Fruit fly (Drosophila melanogaster): ENCODE measurements around the gene mRpL2.

mRpL2 gene

dm6 chr3L:11091943-11092609 lies 28.6 kb upstream of the mRpL2 start (continued):
- TF ChIP-seq hb (GFP tag; IDR thresholded peaks at IDR 0.05; ENCODE audit: partially characterized antibody) (no peak), gt (GFP tag; IDR thresholded peaks at IDR 0.05) (no peak), Vsx1 (GFP tag; optimal IDR thresholded peaks at IDR 0.05) (peak; percentile 47), cwo (GFP tag; optimal IDR thresholded peaks at IDR 0.05) (peak; percentile 54), CG4820 (GFP tag; optimal IDR thresholded peaks at IDR 0.05) (peak; percentile 39), luna (GFP tag; optimal IDR thresholded peaks at IDR 0.05) (no peak), usp (GFP tag; optimal IDR thresholded peaks at IDR 0.05) (no peak), Hmx (GFP tag; optimal IDR thresholded peaks at IDR 0.05) (no peak), CG4360 (GFP tag; IDR thresholded peaks at IDR 0.05) (no peak), Dref (GFP tag; IDR thresholded peaks at IDR 0.05) (no peak), CG13296 (GFP tag; optimal IDR thresholded peaks at IDR 0.05) (no peak), CG11398 (GFP tag; optimal IDR thresholded peaks at IDR 0.05) (no peak), Atf-2 (GFP tag; optimal IDR thresholded peaks at IDR 0.05) (peak; percentile 34), crc (GFP tag; optimal IDR thresholded peaks at IDR 0.05) (peak; percentile 22), so (GFP tag; IDR thresholded peaks at IDR 0.05) (no peak), HmgZ (tag; optimal IDR thresholded peaks at IDR 0.05) (peak; percentile 42), Fer3 (tag; optimal IDR thresholded peaks at IDR 0.05) (peak; percentile 24), Dp (GFP tag; optimal IDR thresholded peaks at IDR 0.05) (peak; percentile 2), CG3847 (GFP tag; IDR thresholded peaks at IDR 0.05) (peak; percentile 80), CG33213 (GFP tag; optimal IDR thresholded peaks at IDR 0.05) (peak; percentile 63), Ets65A (GFP tag) (peak; percentile 68), trem (tag; optimal IDR thresholded peaks at IDR 0.05) (peak; percentile 32), pho (GFP tag; optimal IDR thresholded peaks at IDR 0.05) (peak; percentile 48), CG4282 (GFP tag; optimal IDR thresholded peaks at IDR 0.05) (no peak), zen2 (GFP tag; IDR thresholded peaks at IDR 0.05; ENCODE audit: partially characterized antibody) (no peak), Oli (tag; optimal IDR thresholded peaks at IDR 0.05) (peak; percentile 6), lab (GFP tag; optimal IDR thresholded peaks at IDR 0.05) (peak; percentile 80), ac (GFP tag; optimal IDR thresholded peaks at IDR 0.05) (no peak), Dek (tag; optimal IDR thresholded peaks at IDR 0.05) (peak; percentile 2), her (GFP tag; optimal IDR thresholded peaks at IDR 0.05) (peak; percentile 61), dmrt11E (tag; optimal IDR thresholded peaks at IDR 0.05) (peak; percentile 31), CG7839 (tag; optimal IDR thresholded peaks at IDR 0.05) (peak; percentile 43), Antp (GFP tag; optimal IDR thresholded peaks at IDR 0.05) (peak; percentile 63), CG6765 (GFP tag; optimal IDR thresholded peaks at IDR 0.05) (no peak), maf-S (GFP tag; optimal IDR thresholded peaks at IDR 0.05) (peak; percentile 64), CG10543 (GFP tag; optimal IDR thresholded peaks at IDR 0.05) (no peak), H15 (GFP tag; IDR thresholded peaks at IDR 0.05) (peak; percentile 37; the same call in 2 of the 3 replicates), Hr39 (optimal IDR thresholded peaks at IDR 0.05) (no peak), CG11456 (GFP tag; IDR thresholded peaks at IDR 0.05) (peak; percentile 67; the same call in 2 of the 3 replicates), ewg (GFP tag; optimal IDR thresholded peaks at IDR 0.05) (peak; percentile 7), HLH3B (GFP tag; IDR thresholded peaks at IDR 0.05) (no peak), Camta (GFP tag; optimal IDR thresholded peaks at IDR 0.05) (peak; percentile 38), CG3065 (GFP tag; optimal IDR thresholded peaks at IDR 0.05) (peak; percentile 34), sc (optimal IDR thresholded peaks at IDR 0.05) (no peak), sc (GFP tag; optimal IDR thresholded peaks at IDR 0.05) (no peak), CG17186 (GFP tag; optimal IDR thresholded peaks at IDR 0.05) (peak; percentile 27), Hr51 (GFP tag; optimal IDR thresholded peaks at IDR 0.05) (peak in 1 of 2 experiments; percentile 66), sima (GFP tag; optimal IDR thresholded peaks at IDR 0.05) (peak; percentile 25), CG8924 (tag; optimal IDR thresholded peaks at IDR 0.05) (no peak), Sry-δ (GFP tag; optimal IDR thresholded peaks at IDR 0.05) (peak; percentile 53)

Measured in whole organism, embryonic.